Fruit fly (Drosophila melanogaster) whole organism, embryonic: Measurements from ENCODE around the gene Arpc4.
A peak's percentile ranks its signal among the peaks of the same experiment; 100 is the strongest.

Experiments
- CG10462 ChIP-seq: fragments of 200-800 bp; sonication (Bioruptor generic); optimal IDR thresholded peaks from 2 replicates; lab custom pipeline; 2016; ENCODE audit warnings: missing biosample characterization, missing genetic modification characterization
- CG13287 ChIP-seq: fragments of 200-800 bp; sonication (Bioruptor generic); IDR thresholded peaks from 2 replicates; pipeline ENCODE4 v1.3.6; 2022; ENCODE audit warnings: missing biosample characterization, missing genetic modification characterization; ENCODE audit not compliant: partially characterized antibody
- CG2199 ChIP-seq: fragments of 200-800 bp; sonication (Bioruptor generic); IDR thresholded peaks from 3 replicates; pipeline ENCODE4 v1.3.6; 2022; ENCODE audit warnings: missing biosample characterization, missing genetic modification characterization
- CG2202 ChIP-seq: fragments of 200-800 bp; sonication (Bioruptor generic); optimal IDR thresholded peaks from 2 replicates; lab custom pipeline; 2018; ENCODE audit warnings: missing biosample characterization, mild to moderate bottlenecking, missing genetic modification characterization
- CG3847 ChIP-seq: fragments of 200-800 bp; sonication (Bioruptor generic); IDR thresholded peaks from 2 replicates; pipeline ENCODE4 v1.3.6; 2022; ENCODE audit warnings: missing biosample characterization, missing genetic modification characterization
- CG4707 ChIP-seq: fragments of 200-800 bp; sonication (Bioruptor generic); optimal IDR thresholded peaks from 2 replicates; lab custom pipeline; 2018; ENCODE audit warnings: missing biosample characterization, mild to moderate bottlenecking, missing genetic modification characterization, moderate library complexity
- CG4854 ChIP-seq: fragments of 200-800 bp; sonication (Bioruptor generic); optimal IDR thresholded peaks from 2 replicates; lab custom pipeline; 2016; ENCODE audit warnings: missing biosample characterization, missing genetic modification characterization, inconsistent platforms
- CG5180 ChIP-seq: fragments of 200-800 bp; sonication (Bioruptor generic); optimal IDR thresholded peaks from 3 replicates; lab custom pipeline; 2017; ENCODE audit warnings: missing biosample characterization, missing genetic modification characterization, mild to moderate bottlenecking, moderate library complexity, missing genetic modification reagents
- CG7745 ChIP-seq: fragments of 200-800 bp; sonication (Bioruptor generic); optimal IDR thresholded peaks from 2 replicates; lab custom pipeline; 2018; ENCODE audit warnings: missing biosample characterization, mild to moderate bottlenecking, missing genetic modification characterization, moderate library complexity
- CG7963 ChIP-seq: fragments of 200-800 bp; sonication (Bioruptor generic); IDR thresholded peaks from 3 replicates; pipeline ENCODE4 v1.3.6; 2022; ENCODE audit warnings: missing biosample characterization, missing genetic modification characterization; ENCODE audit not compliant: partially characterized antibody
- E2f2 ChIP-seq: fragments of 200-800 bp; sonication (Bioruptor generic); IDR thresholded peaks from 2 replicates; pipeline ENCODE4 v1.3.6; 2022; ENCODE audit warnings: missing biosample characterization, missing genetic modification characterization
- Lhr ChIP-seq: fragments of 200-800 bp; sonication (Bioruptor generic); optimal IDR thresholded peaks from 3 replicates; lab custom pipeline; 2017; ENCODE audit warnings: mild to moderate bottlenecking, missing biosample characterization, missing genetic modification reagents, missing genetic modification characterization
- NC2β ChIP-seq: fragments of 200-800 bp; sonication (Bioruptor generic); optimal IDR thresholded peaks from 2 replicates; lab custom pipeline; 2016; ENCODE audit warnings: missing biosample characterization, missing genetic modification characterization
- Nf-YC ChIP-seq: fragments of 200-800 bp; optimal IDR thresholded peaks from 3 replicates; lab custom pipeline; 2019; ENCODE audit warnings: missing biosample characterization, mild to moderate bottlenecking, missing genetic modification characterization, moderate library complexity
- Pdp1 ChIP-seq, 2 experiments: fragments of 200-800 bp; sonication (Bioruptor generic); optimal IDR thresholded peaks; 3 replicates each; lab custom pipeline; 2016; ENCODE audit warnings: missing biosample characterization in 2 of 2, missing genetic modification characterization in 2 of 2, mild to moderate bottlenecking in 1 of 2, moderate library complexity in 1 of 2
- Rfx ChIP-seq: fragments of 200-800 bp; sonication (Bioruptor generic); IDR thresholded peaks from 2 replicates; pipeline ENCODE4 v1.3.6; 2022; ENCODE audit warnings: missing biosample characterization, missing genetic modification characterization
- abd-A ChIP-seq: fragments of 200-800 bp; sonication (Bioruptor generic); optimal IDR thresholded peaks from 3 replicates; lab custom pipeline; 2019; ENCODE audit warnings: missing biosample characterization, mild to moderate bottlenecking, missing genetic modification characterization, moderate library complexity
- ac ChIP-seq: fragments of 200-800 bp; sonication (Bioruptor generic); optimal IDR thresholded peaks from 3 replicates; lab custom pipeline; 2017; ENCODE audit warnings: missing biosample characterization, mild to moderate bottlenecking, missing genetic modification characterization
- ato ChIP-seq: fragments of 200-800 bp; sonication (Bioruptor generic); IDR thresholded peaks from 2 replicates; pipeline ENCODE4 v1.3.6; 2022; ENCODE audit warnings: missing biosample characterization, missing genetic modification characterization; ENCODE audit not compliant: partially characterized antibody
- bbx ChIP-seq: fragments of 200-800 bp; sonication (Bioruptor generic); IDR thresholded peaks from 2 replicates; pipeline ENCODE4 v1.3.6; 2022; ENCODE audit warnings: missing biosample characterization, missing genetic modification characterization; ENCODE audit not compliant: partially characterized antibody
- cg ChIP-seq: fragments of 200-800 bp; sonication (Bioruptor generic); optimal IDR thresholded peaks from 3 replicates; lab custom pipeline; 2019; ENCODE audit warnings: missing biosample characterization, mild to moderate bottlenecking, missing genetic modification characterization, moderate library complexity
- chinmo ChIP-seq: fragments of 200-800 bp; sonication (Bioruptor generic); IDR thresholded peaks from 4 replicates; pipeline ENCODE4 v1.3.6; 2022; ENCODE audit warnings: missing biosample characterization, missing genetic modification characterization; ENCODE audit not compliant: partially characterized antibody
- chm ChIP-seq: fragments of 200-800 bp; sonication (Bioruptor generic); IDR thresholded peaks from 2 replicates; pipeline ENCODE4 v1.3.6; 2022; ENCODE audit warnings: missing biosample characterization, missing genetic modification characterization
- ci ChIP-seq: fragments of 200-800 bp; sonication (Bioruptor generic); IDR thresholded peaks from 3 replicates; pipeline ENCODE4 v1.3.6; 2022; ENCODE audit warnings: missing biosample characterization, missing genetic modification characterization
- dysf ChIP-seq: fragments of 200-800 bp; sonication (Bioruptor generic); IDR thresholded peaks from 3 replicates; pipeline ENCODE4 v1.3.6; 2022; ENCODE audit warnings: missing biosample characterization, missing genetic modification characterization
- fd64A ChIP-seq: fragments of 200-800 bp; sonication (Bioruptor generic); optimal IDR thresholded peaks from 3 replicates; lab custom pipeline; 2018; ENCODE audit warnings: missing biosample characterization, mild to moderate bottlenecking, missing genetic modification characterization
- grn ChIP-seq: fragments of 200-800 bp; sonication (Bioruptor generic); optimal IDR thresholded peaks from 3 replicates; lab custom pipeline; 2017; ENCODE audit warnings: missing biosample characterization, missing genetic modification characterization
- gro ChIP-seq: fragments of 200-800 bp; sonication (Bioruptor generic); optimal IDR thresholded peaks from 2 replicates; lab custom pipeline; 2016; ENCODE audit warnings: missing biosample characterization, missing genetic modification characterization
- gsb-n ChIP-seq: fragments of 200-800 bp; sonication (Bioruptor generic); optimal IDR thresholded peaks from 3 replicates; lab custom pipeline; 2018; ENCODE audit warnings: missing biosample characterization, mild to moderate bottlenecking, missing genetic modification characterization
- insv ChIP-seq, 2 experiments: fragments of 200-800 bp; sonication (Bioruptor generic); optimal IDR thresholded peaks; 3 replicates each; lab custom pipeline; 2016 to 2018; ENCODE audit warnings: missing biosample characterization in 2 of 2, missing genetic modification characterization in 2 of 2
- kni ChIP-seq: fragments of 200-800 bp; sonication (Bioruptor generic); optimal IDR thresholded peaks from 3 replicates; lab custom pipeline; 2017; ENCODE audit warnings: mild to moderate bottlenecking, missing biosample characterization, missing genetic modification reagents, missing genetic modification characterization
- mam ChIP-seq: fragments of 200-800 bp; sonication (Bioruptor generic); optimal IDR thresholded peaks from 3 replicates; lab custom pipeline; 2016; ENCODE audit warnings: missing biosample characterization, missing genetic modification characterization
- nmo ChIP-seq: fragments of 200-800 bp; sonication (Bioruptor generic); optimal IDR thresholded peaks from 2 replicates; lab custom pipeline; 2018; ENCODE audit warnings: missing biosample characterization, mild to moderate bottlenecking, missing genetic modification characterization, moderate library complexity
- pnt ChIP-seq: fragments of 200-800 bp; sonication (Bioruptor generic); optimal IDR thresholded peaks from 3 replicates; lab custom pipeline; 2016; ENCODE audit warnings: missing biosample characterization, missing genetic modification characterization
- sd ChIP-seq: fragments of 200-800 bp; sonication (Bioruptor generic); optimal IDR thresholded peaks from 3 replicates; lab custom pipeline; 2018; ENCODE audit warnings: missing biosample characterization, mild to moderate bottlenecking, missing genetic modification characterization, moderate library complexity
- sqz ChIP-seq: fragments of 200-800 bp; sonication (Bioruptor generic); optimal IDR thresholded peaks from 3 replicates; lab custom pipeline; 2018; ENCODE audit warnings: missing biosample characterization, mild to moderate bottlenecking, missing genetic modification characterization
- stwl ChIP-seq: fragments of 200-800 bp; sonication (Bioruptor generic); optimal IDR thresholded peaks from 3 replicates; lab custom pipeline; 2018; ENCODE audit warnings: missing biosample characterization, mild to moderate bottlenecking, missing genetic modification characterization, moderate library complexity
- tgo ChIP-seq: fragments of 200-800 bp; sonication (Bioruptor generic); IDR thresholded peaks from 3 replicates; pipeline ENCODE4 v1.3.6; 2022; ENCODE audit warnings: missing biosample characterization, missing genetic modification characterization
- unpg ChIP-seq: fragments of 200-800 bp; sonication (Bioruptor generic); optimal IDR thresholded peaks from 3 replicates; lab custom pipeline; 2018; ENCODE audit warnings: missing biosample characterization, mild to moderate bottlenecking, missing genetic modification characterization, moderate library complexity
- vvl ChIP-seq: fragments of 200-800 bp; sonication (Bioruptor generic); IDR thresholded peaks from 2 replicates; pipeline ENCODE4 v1.3.6; 2022; ENCODE audit warnings: missing biosample characterization, missing genetic modification characterization
- z ChIP-seq: fragments of 200-800 bp; sonication (Bioruptor generic); IDR thresholded peaks from 3 replicates; pipeline ENCODE4 v1.3.6; 2022; ENCODE audit warnings: missing biosample characterization, missing genetic modification characterization

Arpc4 gene

DNA sequence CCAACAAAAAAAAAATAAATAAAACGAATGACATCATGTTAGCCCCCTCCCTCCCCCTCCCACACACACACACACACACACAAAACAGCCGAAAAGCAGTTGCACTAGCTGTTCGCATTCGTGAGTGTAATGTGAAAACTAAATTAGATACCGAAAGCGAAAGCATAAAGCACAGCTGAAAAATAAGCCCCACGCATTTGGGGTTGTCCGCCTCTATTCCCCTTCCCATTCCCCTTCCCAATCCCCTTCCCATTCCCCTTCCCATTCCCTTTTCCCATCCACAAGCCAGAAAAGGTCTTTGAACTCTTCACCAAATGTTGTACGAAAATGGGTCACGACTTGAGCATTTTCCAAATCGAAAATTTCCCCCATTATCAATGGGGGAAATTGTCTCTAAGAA, 49.6 kb upstream of the Arpc4 start (continued):
- TF ChIP-seq CG10462 (no peak), Nf-YC (tag; lab: Kevin White, UChicago) (no peak), nmo (no peak), ac (GFP tag; lab: Kevin White, UChicago) (no peak), E2f2 (GFP tag; lab: Robert Waterston, UW) (no peak), kni (GFP tag; lab: Kevin White, UChicago) (peak; percentile 95), CG4707 (GFP tag; lab: Kevin White, UChicago) (no peak), CG3847 (no peak), CG2202 (tag; lab: Kevin White, UChicago) (no peak), CG4854 (GFP tag; lab: Kevin White, UChicago) (no peak), bbx (GFP tag; lab: Robert Waterston, UW) (0 out of 2 replicates have a peak, but pooled peaks have one; percentile 29), CG2199 (GFP tag; lab: Robert Waterston, UW) (peak; percentile 31; the same call in 1 of the 3 replicates), CG7963 (GFP tag; lab: Robert Waterston, UW) (no peak), CG7745 (peak; percentile 95), z (GFP tag; lab: Robert Waterston, UW) (peak; percentile 94), Lhr (GFP tag; lab: Kevin White, UChicago) (no peak), tgo (GFP tag; lab: Robert Waterston, UW) (no peak), Pdp1 (GFP tag; optimal IDR thresholded peaks at IDR 0.05; lab: Kevin White, UChicago) (no peak), mam (GFP tag; lab: Kevin White, UChicago) (no peak), dysf (GFP tag; lab: Robert Waterston, UW) (no peak), gsb-n (tag; lab: Kevin White, UChicago) (no peak), ci (GFP tag; lab: Robert Waterston, UW) (0 out of 3 replicates have a peak, but pooled peaks have one; percentile 59), fd64A (GFP tag; lab: Kevin White, UChicago) (peak; percentile 2), gro (GFP tag; lab: Kevin White, UChicago) (no peak), NC2β (GFP tag; lab: Kevin White, UChicago) (no peak)

dm6 chr2L:6076143-6076542, 48.8 kb upstream of the Arpc4 start:
- peak; percentile 40 for TF ChIP-seq CG5180
- TF ChIP-seq vvl = 0 out of 2 replicates have a peak, but pooled peaks have one; percentile 25
- TF ChIP-seq unpg (GFP tag; lab: Kevin White, UChicago) = no peak
- peak; percentile 97 for TF ChIP-seq z (GFP tag; lab: Robert Waterston, UW)
- peak; percentile 15; the same call in 1 of the 2 replicates for TF ChIP-seq ato (GFP tag; lab: Robert Waterston, UW)
- peak; percentile 90 for TF ChIP-seq sqz (GFP tag; lab: Kevin White, UChicago)
- TF ChIP-seq chinmo (GFP tag; lab: Robert Waterston, UW) = peak; percentile 81; the same call in 2 of the 4 replicates
- TF ChIP-seq abd-A (tag; lab: Kevin White, UChicago) = peak; percentile 12
- peak; percentile 8; the same call in 1 of the 2 replicates for TF ChIP-seq CG13287
- TF ChIP-seq grn (GFP tag; lab: Kevin White, UChicago) = no peak
- peak in 1 of 2 experiments; percentile 98 for TF ChIP-seq Pdp1 (GFP tag; optimal IDR thresholded peaks at IDR 0.05; lab: Kevin White, UChicago)
- no peak for TF ChIP-seq pnt (GFP tag; lab: Kevin White, UChicago)
- peak; percentile 1 for TF ChIP-seq sd
- peak; percentile 14 for TF ChIP-seq stwl
- peak; percentile 32; the same call in 1 of the 2 replicates for TF ChIP-seq chm
- no peak for TF ChIP-seq Rfx (GFP tag; lab: Robert Waterston, UW)
- peak in 1 of 2 experiments; percentile 90 for TF ChIP-seq insv (GFP tag; optimal IDR thresholded peaks at IDR 0.05; lab: Kevin White, UChicago)
- TF ChIP-seq cg (GFP tag; lab: Kevin White, UChicago) = peak; percentile 71
- TF ChIP-seq, all 482 proteins: peak for 14
